Worm (Caenorhabditis elegans) whole organism, L4 larva: Measurements from ENCODE around the gene rol-1.

Experiments used
- T20F7.1 ChIP-seq: fragments of 200-800 bp; sonication (Bioruptor generic); optimal IDR thresholded peaks from 2 replicates; lab custom pipeline; 2018; ENCODE audit warnings: mild to moderate bottlenecking, missing genetic modification characterization, missing compliant biosample characterization
- aly-2 ChIP-seq: sonication (generic microtip); optimal IDR thresholded peaks from 2 replicates; lab custom pipeline; 2018; ENCODE audit warnings: missing biosample characterization, missing genetic modification characterization
- lim-7 ChIP-seq: fragments of 200-800 bp; sonication (Bioruptor generic); IDR thresholded peaks from 2 replicates; pipeline ENCODE4 v1.3.6; 2022; ENCODE audit warnings: missing genetic modification characterization, missing compliant biosample characterization
- nhr-76 ChIP-seq: fragments of 150-350 bp; optimal IDR thresholded peaks from 2 replicates; lab custom pipeline; 2014; ENCODE audit warnings: missing biosample characterization, missing genetic modification characterization
- nhr-77 ChIP-seq: fragments of 150-350 bp; optimal IDR thresholded peaks from 2 replicates; lab custom pipeline; 2014; ENCODE audit warnings: missing biosample characterization, missing genetic modification characterization
- spr-1 ChIP-seq: sonication (generic microtip); optimal IDR thresholded peaks from 2 replicates; lab custom pipeline; 2016; ENCODE audit warnings: mild to moderate bottlenecking, missing genetic modification characterization, missing compliant biosample characterization
- unc-62 ChIP-seq, 3 experiments: fragments of 150-350 bp in 1 of 3; sonication (generic microtip); optimal IDR thresholded peaks in 2 of 3; peaks in 1 of 3; 1 replicate in 1 of 3; 2 replicates in 2 of 3; lab custom pipeline; 2014 to 2017; ENCODE audit warnings: missing biosample characterization in 3 of 3, missing genetic modification characterization in 3 of 3, missing genetic modification reagents in 3 of 3, missing genotype in 1 of 3
- zag-1 ChIP-seq: fragments of 150-350 bp; optimal IDR thresholded peaks from 2 replicates; lab custom pipeline; 2014; ENCODE audit warnings: missing biosample characterization, missing genetic modification characterization

ce11 chrII:12137983-12138382, 34.4 kb upstream of the rol-1 start:
- TF ChIP-seq nhr-77 (tag; lab: Kevin White, UChicago) = no peak
- no peak for TF ChIP-seq zag-1
- no peak for TF ChIP-seq aly-2 (tag; lab: Kevin White, UChicago)
- no peak for TF ChIP-seq spr-1
- TF ChIP-seq lim-7 (GFP tag; lab: Robert Waterston, UW) = no peak
- TF ChIP-seq unc-62 (GFP tag; optimal IDR thresholded peaks at IDR 0.05 in 1 of 2; lab: Kevin White, UChicago) = peak in 1 of 2 experiments; percentile 93
- no peak for TF ChIP-seq unc-62 (tag; optimal IDR thresholded peaks at IDR 0.05; lab: Kevin White, UChicago)
- no peak for TF ChIP-seq T20F7.1 (GFP tag; lab: Kevin White, UChicago)
- no peak for TF ChIP-seq nhr-76
